Worm (Caenorhabditis elegans) whole organism, L1 larva: Measurements from ENCODE around the gene clec-227.

Source experiments
- aha-1 ChIP-seq: fragments of 150-350 bp; optimal IDR thresholded peaks from 2 replicates; lab custom pipeline; 2014; ENCODE audit warnings: missing biosample characterization, missing genetic modification characterization
- ama-1 ChIP-seq: fragments of 150-350 bp; optimal IDR thresholded peaks from 2 replicates; lab custom pipeline; 2014
- irx-1 ChIP-seq: sonication (generic microtip); optimal IDR thresholded peaks from 2 replicates; lab custom pipeline; 2016; ENCODE audit warnings: missing genetic modification characterization, missing compliant biosample characterization
- mep-1 ChIP-seq: fragments of 150-350 bp; optimal IDR thresholded peaks from 2 replicates; lab custom pipeline; 2014; ENCODE audit warnings: missing biosample characterization, missing genetic modification characterization
- pqm-1 ChIP-seq: sonication (generic microtip); optimal IDR thresholded peaks from 3 replicates; lab custom pipeline; 2017; ENCODE audit warnings: missing biosample characterization, missing genetic modification characterization
- zag-1 ChIP-seq: fragments of 150-350 bp; optimal IDR thresholded peaks from 2 replicates; lab custom pipeline; 2014; ENCODE audit warnings: missing biosample characterization, missing genetic modification characterization

DNA sequence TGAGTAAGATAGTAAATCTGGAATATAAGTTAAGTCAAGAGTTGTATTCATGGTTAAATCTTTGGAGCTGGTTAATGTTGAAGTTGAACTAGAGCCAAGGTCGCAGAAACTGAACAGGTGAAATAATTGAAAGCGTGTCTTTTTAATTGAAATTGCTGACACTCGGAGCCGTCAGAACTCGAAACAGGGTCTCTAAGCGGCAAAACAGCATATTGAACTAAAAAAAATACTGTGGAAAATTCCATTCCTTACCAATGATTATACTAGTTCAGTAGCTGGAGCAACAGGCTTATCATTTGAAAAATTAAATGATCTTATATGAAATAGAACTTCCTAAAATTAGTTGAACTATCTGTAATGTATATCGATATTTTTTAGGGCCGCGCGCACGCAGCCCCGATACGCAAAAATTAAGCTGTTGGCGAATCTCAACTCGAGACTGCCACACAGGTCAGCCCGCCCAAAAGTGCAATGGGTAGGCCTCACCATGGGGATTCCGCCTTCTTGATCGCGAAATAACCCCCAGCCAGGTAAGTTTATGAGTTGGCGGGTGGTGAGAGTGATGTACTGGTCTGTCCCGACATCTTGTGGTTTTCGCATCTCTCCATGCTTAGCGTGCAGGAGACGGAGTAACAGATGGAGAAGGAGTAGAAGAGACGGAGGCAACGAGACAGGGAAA, 4.0 kb upstream of the clec-227 start, which contains the start of gene srz-97:
- TF ChIP-seq aha-1 (no peak), pqm-1 (tag; lab: Kevin White, UChicago) (no peak), ama-1 (lab: Kevin White, UChicago) (no peak), irx-1 (tag; lab: Kevin White, UChicago) (no peak), mep-1 (peak; percentile 4), zag-1 (no peak)
